Worm (Caenorhabditis elegans): Measurements from ENCODE around the gene C45G9.14.

- no peak for TF ChIP-seq tbx-37 (GFP tag; conservative IDR thresholded peaks at IDR 0.05)
- no peak for TF ChIP-seq scrt-1 (GFP tag; IDR thresholded peaks at IDR 0.05)
- TF ChIP-seq tbx-11 (GFP tag; IDR thresholded peaks at IDR 0.05), result no peak
- no peak for TF ChIP-seq ama-1 (optimal IDR thresholded peaks at IDR 0.05)
- TF ChIP-seq sea-1 (GFP tag; conservative IDR thresholded peaks at IDR 0.05), result no peak
- no peak for TF ChIP-seq hmg-4 (GFP tag; optimal IDR thresholded peaks at IDR 0.05)
These were observed 21.2 kb upstream of the C45G9.14 start for ce11 chrIII:5023642-5024041.

Measured in whole organism, early embryonic.